Fruit fly (Drosophila melanogaster) whole organism: ENCODE results near the gene Rfk.

ENCODE experiments used
- CG8478 ChIP-seq: fragments of >200 bp; optimal IDR thresholded peaks from 2 replicates; lab custom pipeline; 2018; ENCODE audit warnings: inconsistent platforms
- EcR ChIP-seq, 2 experiments: fragments of >200 bp; optimal IDR thresholded peaks; 2 replicates each; lab custom pipeline; 2017; ENCODE audit warnings: missing biosample characterization in 2 of 2, missing genetic modification characterization in 2 of 2, missing genetic modification reagents in 2 of 2
- pan ChIP-seq: fragments of >200 bp; optimal IDR thresholded peaks from 2 replicates; lab custom pipeline; 2017
- psq ChIP-seq: fragments of >200 bp; optimal IDR thresholded peaks from 2 replicates; lab custom pipeline; 2017
- usp ChIP-seq: fragments of >200 bp; optimal IDR thresholded peaks from 2 replicates; lab custom pipeline; 2017; ENCODE audit warnings: missing biosample characterization, missing genetic modification characterization, mixed read lengths

DNA sequence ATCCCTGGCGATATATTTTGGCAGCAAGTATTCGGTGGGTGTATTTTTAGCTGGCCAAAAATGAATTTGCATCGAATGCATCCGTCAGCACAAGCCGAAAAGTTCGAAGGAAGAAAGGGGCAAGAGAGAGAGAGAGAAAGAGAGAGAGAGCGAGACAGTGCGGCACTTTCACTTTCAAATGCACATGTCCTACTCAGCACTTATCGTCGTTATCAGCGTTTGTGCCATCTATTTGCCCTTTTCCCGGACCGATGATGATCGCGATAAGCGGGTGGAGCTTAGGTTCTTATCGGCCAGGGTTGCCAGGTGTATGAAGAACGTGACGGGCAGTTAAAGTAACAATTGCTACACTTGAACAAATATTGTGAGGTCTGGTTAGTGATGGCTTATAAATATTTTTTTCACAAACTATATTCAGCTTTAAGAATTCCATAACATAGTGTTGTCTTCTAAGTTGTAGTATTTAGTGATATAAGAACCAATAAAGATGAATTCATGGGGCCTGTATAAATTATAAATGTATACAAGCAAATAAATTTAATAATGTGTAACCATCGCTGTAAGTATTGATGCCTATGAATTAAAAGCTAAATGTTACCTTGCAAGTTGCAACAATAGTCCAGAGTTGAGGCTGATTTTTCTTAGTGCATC lies 31.7 kb upstream of the Rfk start:
- TF ChIP-seq usp (GFP tag; lab: Kevin White, UChicago) (no peak), CG8478 (lab: Kevin White, UChicago) (no peak), EcR (GFP tag; optimal IDR thresholded peaks at IDR 0.05; lab: Kevin White, UChicago) (no peak), psq (no peak), pan (no peak)
